Fruit fly (Drosophila melanogaster) whole organism, embryonic: ENCODE measurements around the gene CG10343.
A peak's percentile ranks its signal among the peaks of the same experiment; 100 is the strongest.

Source experiments
- CG10267 ChIP-seq: fragments of 200-800 bp; sonication (Bioruptor generic); optimal IDR thresholded peaks from 2 replicates; lab custom pipeline; 2018; ENCODE audit warnings: missing biosample characterization, mild to moderate bottlenecking, missing genetic modification characterization, moderate library complexity
- CG10321 ChIP-seq: fragments of 200-800 bp; sonication (Bioruptor generic); IDR thresholded peaks from 2 replicates; pipeline ENCODE4 v1.3.6; 2022; ENCODE audit warnings: missing biosample characterization, missing genetic modification characterization
- CG11085 ChIP-seq: fragments of 200-800 bp; sonication (Bioruptor generic); IDR thresholded peaks from 2 replicates; pipeline ENCODE4 v1.3.6; 2022; ENCODE audit warnings: missing biosample characterization, missing genetic modification characterization
- CG11504 ChIP-seq: fragments of 200-800 bp; sonication (Bioruptor generic); optimal IDR thresholded peaks from 3 replicates; lab custom pipeline; 2019; ENCODE audit warnings: missing biosample characterization, mild to moderate bottlenecking, missing genetic modification characterization, moderate library complexity
- CG12391 ChIP-seq: fragments of 200-800 bp; sonication (Bioruptor generic); optimal IDR thresholded peaks from 3 replicates; lab custom pipeline; 2018; ENCODE audit warnings: missing biosample characterization, mild to moderate bottlenecking, missing genetic modification characterization, moderate library complexity
- CG13296 ChIP-seq: fragments of 200-800 bp; sonication (Bioruptor generic); optimal IDR thresholded peaks from 3 replicates; lab custom pipeline; 2018; ENCODE audit warnings: missing biosample characterization, mild to moderate bottlenecking, missing genetic modification characterization
- CG14014 ChIP-seq: fragments of 200-800 bp; sonication (Bioruptor generic); IDR thresholded peaks from 2 replicates; pipeline ENCODE4 v1.3.6; 2022; ENCODE audit warnings: missing biosample characterization, missing genetic modification characterization
- CG14860 ChIP-seq: fragments of 200-800 bp; sonication (Bioruptor generic); IDR thresholded peaks from 3 replicates; pipeline ENCODE4 v1.3.6; 2022; ENCODE audit warnings: missing biosample characterization, missing genetic modification characterization; ENCODE audit not compliant: partially characterized antibody
- CG15011 ChIP-seq: fragments of 200-800 bp; sonication (Bioruptor generic); optimal IDR thresholded peaks from 3 replicates; lab custom pipeline; 2018; ENCODE audit warnings: missing biosample characterization, mild to moderate bottlenecking, missing genetic modification characterization
- CG17612 ChIP-seq: fragments of 200-800 bp; sonication (Bioruptor generic); IDR thresholded peaks from 2 replicates; pipeline ENCODE4 v1.3.6; 2022; ENCODE audit warnings: missing biosample characterization, missing genetic modification characterization
- CG18764 ChIP-seq: fragments of 200-800 bp; sonication (Bioruptor generic); optimal IDR thresholded peaks from 3 replicates; lab custom pipeline; 2016; ENCODE audit warnings: missing biosample characterization, missing genetic modification characterization
- CG2889 ChIP-seq: fragments of 200-800 bp; sonication (Bioruptor generic); IDR thresholded peaks from 3 replicates; pipeline ENCODE4 v1.3.6; 2022; ENCODE audit warnings: missing biosample characterization, missing genetic modification characterization
- CG3163 ChIP-seq: fragments of 200-800 bp; sonication (Bioruptor generic); optimal IDR thresholded peaks from 3 replicates; lab custom pipeline; 2016; ENCODE audit warnings: missing biosample characterization, missing genetic modification characterization
- CG34224 ChIP-seq: fragments of 200-800 bp; sonication (Bioruptor generic); IDR thresholded peaks from 3 replicates; pipeline ENCODE4 v1.3.6; 2022; ENCODE audit warnings: missing biosample characterization, missing genetic modification characterization; ENCODE audit not compliant: partially characterized antibody
- CG3726 ChIP-seq: fragments of 200-800 bp; sonication (Bioruptor generic); IDR thresholded peaks from 3 replicates; pipeline ENCODE4, ENCODE4 v1.3.6; 2022; ENCODE audit warnings: missing biosample characterization, missing genetic modification characterization
- CG43689 ChIP-seq: fragments of 200-800 bp; sonication (Bioruptor generic); IDR thresholded peaks from 2 replicates; pipeline ENCODE4 v1.3.6; 2022; ENCODE audit warnings: missing biosample characterization, missing genetic modification characterization
- CG5180 ChIP-seq: fragments of 200-800 bp; sonication (Bioruptor generic); optimal IDR thresholded peaks from 3 replicates; lab custom pipeline; 2017; ENCODE audit warnings: missing biosample characterization, missing genetic modification characterization, mild to moderate bottlenecking, moderate library complexity, missing genetic modification reagents
- CG6765 ChIP-seq: fragments of 200-800 bp; sonication (Bioruptor generic); optimal IDR thresholded peaks from 3 replicates; lab custom pipeline; 2017; ENCODE audit warnings: missing biosample characterization, mild to moderate bottlenecking, missing genetic modification characterization
- CG7928 ChIP-seq: fragments of 200-800 bp; sonication (Bioruptor generic); optimal IDR thresholded peaks from 2 replicates; lab custom pipeline; 2017; ENCODE audit warnings: missing biosample characterization, mild to moderate bottlenecking, missing genetic modification characterization
- CG7987 ChIP-seq: fragments of 200-800 bp; sonication (Bioruptor generic); optimal IDR thresholded peaks from 2 replicates; lab custom pipeline; 2018; ENCODE audit warnings: missing biosample characterization, mild to moderate bottlenecking, missing genetic modification characterization, moderate library complexity
- CG8388 ChIP-seq: fragments of 200-800 bp; sonication (Bioruptor generic); optimal IDR thresholded peaks from 2 replicates; lab custom pipeline; 2019; ENCODE audit warnings: missing biosample characterization, mild to moderate bottlenecking, missing genetic modification characterization, moderate library complexity
- CG8765 ChIP-seq: fragments of 200-800 bp; sonication (Bioruptor generic); IDR thresholded peaks from 2 replicates; pipeline ENCODE4 v1.3.6; 2022; ENCODE audit warnings: missing biosample characterization, missing genetic modification characterization
- D19B ChIP-seq: fragments of 200-800 bp; sonication (Bioruptor generic); optimal IDR thresholded peaks from 2 replicates; lab custom pipeline; 2017; ENCODE audit warnings: missing biosample characterization, mild to moderate bottlenecking, missing genetic modification characterization
- Dad ChIP-seq: fragments of 200-800 bp; sonication (Bioruptor generic); optimal IDR thresholded peaks from 3 replicates; lab custom pipeline; 2016; ENCODE audit warnings: missing biosample characterization, missing genetic modification characterization
- Deaf1 ChIP-seq: fragments of 200-800 bp; optimal IDR thresholded peaks from 3 replicates; lab custom pipeline; 2019; ENCODE audit warnings: missing biosample characterization, mild to moderate bottlenecking, missing genetic modification characterization, moderate library complexity
- Drgx ChIP-seq: fragments of 200-800 bp; sonication (Bioruptor generic); IDR thresholded peaks from 2 replicates; pipeline ENCODE4 v1.3.6; 2022; ENCODE audit warnings: missing biosample characterization, missing genetic modification characterization
- HLH3B ChIP-seq: fragments of 200-800 bp; sonication (Bioruptor generic); IDR thresholded peaks from 2 replicates; pipeline ENCODE4 v1.3.6; 2022; ENCODE audit warnings: missing biosample characterization, missing genetic modification characterization
- HLH4C ChIP-seq: fragments of 200-800 bp; sonication (Bioruptor generic); IDR thresholded peaks from 3 replicates; pipeline ENCODE4 v1.3.6; 2022; ENCODE audit warnings: missing biosample characterization, missing genetic modification characterization; ENCODE audit not compliant: partially characterized antibody
- Hey ChIP-seq: fragments of 200-800 bp; sonication (Bioruptor generic); optimal IDR thresholded peaks from 3 replicates; lab custom pipeline; 2018; ENCODE audit warnings: missing biosample characterization, mild to moderate bottlenecking, missing genetic modification characterization
- HmgD ChIP-seq: fragments of 200-800 bp; sonication (Bioruptor generic); optimal IDR thresholded peaks from 3 replicates; lab custom pipeline; 2016; ENCODE audit warnings: missing biosample characterization, missing genetic modification characterization
- HmgZ ChIP-seq: fragments of 200-800 bp; sonication (Bioruptor generic); optimal IDR thresholded peaks from 2 replicates; lab custom pipeline; 2018; ENCODE audit warnings: missing biosample characterization, mild to moderate bottlenecking, missing genetic modification characterization
- Hr51 ChIP-seq, 2 experiments: fragments of 200-800 bp; sonication (Bioruptor generic); optimal IDR thresholded peaks; 2 replicates in 1 of 2; 3 replicates in 1 of 2; lab custom pipeline; 2016 to 2018; ENCODE audit warnings: missing biosample characterization in 2 of 2, missing genetic modification characterization in 2 of 2, mild to moderate bottlenecking in 1 of 2, moderate library complexity in 1 of 2
- Hr78 ChIP-seq, 2 experiments: fragments of 200-800 bp in 1 of 2; fragments of >200 bp in 1 of 2; sonication (Bioruptor generic) in 1 of 2; optimal IDR thresholded peaks; 2 replicates each; lab custom pipeline; 2017 to 2019; ENCODE audit warnings: missing biosample characterization in 2 of 2, missing genetic modification characterization in 2 of 2, mild to moderate bottlenecking in 1 of 2, moderate library complexity in 1 of 2
- Nf-YB ChIP-seq: fragments of 200-800 bp; sonication (Bioruptor generic); optimal IDR thresholded peaks from 3 replicates; lab custom pipeline; 2019; ENCODE audit warnings: missing biosample characterization, mild to moderate bottlenecking, missing genetic modification characterization, moderate library complexity
- Nf-YC ChIP-seq: fragments of 200-800 bp; optimal IDR thresholded peaks from 3 replicates; lab custom pipeline; 2019; ENCODE audit warnings: missing biosample characterization, mild to moderate bottlenecking, missing genetic modification characterization, moderate library complexity
- PHDP ChIP-seq: fragments of 200-800 bp; sonication (Bioruptor generic); optimal IDR thresholded peaks from 3 replicates; lab custom pipeline; 2018; ENCODE audit warnings: missing biosample characterization, mild to moderate bottlenecking, missing genetic modification characterization, moderate library complexity
- Rx ChIP-seq: fragments of 200-800 bp; sonication (Bioruptor generic); IDR thresholded peaks from 2 replicates; pipeline ENCODE4 v1.3.6; 2022; ENCODE audit warnings: missing biosample characterization, missing genetic modification characterization
- bowl ChIP-seq: fragments of 200-800 bp; sonication (Bioruptor generic); IDR thresholded peaks from 2 replicates; pipeline ENCODE4 v1.3.6; 2022; ENCODE audit warnings: missing biosample characterization, missing genetic modification characterization
- cg ChIP-seq: fragments of 200-800 bp; sonication (Bioruptor generic); optimal IDR thresholded peaks from 3 replicates; lab custom pipeline; 2019; ENCODE audit warnings: missing biosample characterization, mild to moderate bottlenecking, missing genetic modification characterization, moderate library complexity
- dmrt11E ChIP-seq: fragments of 200-800 bp; sonication (Bioruptor generic); optimal IDR thresholded peaks from 3 replicates; lab custom pipeline; 2018; ENCODE audit warnings: missing biosample characterization, mild to moderate bottlenecking, missing genetic modification characterization, moderate library complexity
- kay ChIP-seq: fragments of 200-800 bp; sonication (Bioruptor generic); optimal IDR thresholded peaks from 2 replicates; lab custom pipeline; 2016; ENCODE audit warnings: missing biosample characterization, missing genetic modification characterization
- kni ChIP-seq: fragments of 200-800 bp; sonication (Bioruptor generic); optimal IDR thresholded peaks from 3 replicates; lab custom pipeline; 2017; ENCODE audit warnings: mild to moderate bottlenecking, missing biosample characterization, missing genetic modification reagents, missing genetic modification characterization
- lbe ChIP-seq: fragments of 200-800 bp; sonication (Bioruptor generic); optimal IDR thresholded peaks from 2 replicates; lab custom pipeline; 2016; ENCODE audit warnings: missing biosample characterization, mild to moderate bottlenecking, missing genetic modification characterization
- lola ChIP-seq, 3 experiments: fragments of >200 bp in 2 of 3; fragments of 200-800 bp in 1 of 3; sonication (Bioruptor generic) in 1 of 3; optimal IDR thresholded peaks; 2 replicates each; lab custom pipeline; 2017 to 2019; ENCODE audit warnings: missing biosample characterization in 3 of 3, missing genetic modification characterization in 3 of 3, mild to moderate bottlenecking in 1 of 3, moderate library complexity in 1 of 3
- mirr ChIP-seq: fragments of 200-800 bp; sonication (Bioruptor generic); optimal IDR thresholded peaks from 3 replicates; lab custom pipeline; 2018; ENCODE audit warnings: missing biosample characterization, mild to moderate bottlenecking, missing genetic modification characterization
- phol ChIP-seq: fragments of 200-800 bp; sonication (Bioruptor generic); optimal IDR thresholded peaks from 3 replicates; lab custom pipeline; 2018; ENCODE audit warnings: missing biosample characterization, mild to moderate bottlenecking, missing genetic modification characterization, moderate library complexity
- sima ChIP-seq: fragments of 200-800 bp; sonication (Bioruptor generic); optimal IDR thresholded peaks from 2 replicates; lab custom pipeline; 2016; ENCODE audit warnings: missing biosample characterization, missing genetic modification characterization
- tll ChIP-seq, 2 experiments: fragments of 200-800 bp in 1 of 2; fragments of >200 bp in 1 of 2; sonication (Bioruptor generic) in 1 of 2; optimal IDR thresholded peaks; 2 replicates each; lab custom pipeline; 2017 to 2019; ENCODE audit warnings: missing biosample characterization in 2 of 2, missing genetic modification characterization in 2 of 2, mild to moderate bottlenecking in 1 of 2, moderate library complexity in 1 of 2
- tna ChIP-seq: fragments of 200-800 bp; sonication (Bioruptor generic); IDR thresholded peaks from 2 replicates; pipeline ENCODE4 v1.3.6; 2022; ENCODE audit warnings: missing biosample characterization, missing genetic modification characterization; ENCODE audit not compliant: partially characterized antibody

CG10343 gene

dm6 chr2L:18694724-18695105, 8.6 kb upstream of the CG10343 start (continued):
- TF ChIP-seq CG2889 (no peak), Hey (tag; lab: Kevin White, UChicago) (no peak), mirr (GFP tag; lab: Kevin White, UChicago) (no peak), HLH3B (GFP tag; lab: Robert Waterston, UW) (0 out of 2 replicates have a peak, but pooled peaks have one; percentile 19), CG8388 (GFP tag; lab: Kevin White, UChicago) (peak; percentile 32), Deaf1 (no peak), CG14860 (no peak), tll (GFP tag; optimal IDR thresholded peaks at IDR 0.05; lab: Kevin White, UChicago) (no peak), CG11085 (GFP tag; lab: Robert Waterston, UW) (no peak), HLH4C (GFP tag; lab: Robert Waterston, UW) (no peak), Nf-YC (tag; lab: Kevin White, UChicago) (no peak), CG5180 (GFP tag; lab: Kevin White, UChicago) (no peak), Nf-YB (GFP tag; lab: Kevin White, UChicago) (no peak), CG10321 (GFP tag; lab: Robert Waterston, UW) (0 out of 2 replicates have a peak, but pooled peaks have one; percentile 5), sima (GFP tag; lab: Kevin White, UChicago) (no peak), kni (GFP tag; lab: Kevin White, UChicago) (no peak), Hr51 (GFP tag; optimal IDR thresholded peaks at IDR 0.05; lab: Kevin White, UChicago) (peak in 1 of 2 experiments; percentile 50), CG17612 (GFP tag; lab: Robert Waterston, UW) (no peak), dmrt11E (tag; lab: Kevin White, UChicago) (peak; percentile 18), lbe (GFP tag; lab: Kevin White, UChicago) (no peak), Drgx (GFP tag; lab: Robert Waterston, UW) (peak; percentile 18; the same call in 1 of the 2 replicates), CG13296 (no peak), D19B (no peak), CG12391 (tag; lab: Kevin White, UChicago) (peak; percentile 40), HmgD (no peak), CG15011 (GFP tag; lab: Kevin White, UChicago) (no peak), CG3726 (no peak), CG6765 (GFP tag; lab: Kevin White, UChicago) (no peak), CG7987 (no peak), CG43689 (GFP tag; lab: Robert Waterston, UW) (no peak), CG10267 (tag; lab: Kevin White, UChicago) (no peak), Hr78 (GFP tag; optimal IDR thresholded peaks at IDR 0.05; lab: Kevin White, UChicago) (no peak), CG11504 (tag; lab: Kevin White, UChicago) (peak; percentile 61), CG18764 (GFP tag; lab: Kevin White, UChicago) (no peak), CG8765 (GFP tag; lab: Robert Waterston, UW) (no peak), cg (GFP tag; lab: Kevin White, UChicago) (no peak), CG34224 (GFP tag; lab: Robert Waterston, UW) (no peak), bowl (GFP tag; lab: Robert Waterston, UW) (no peak), tna (GFP tag; lab: Robert Waterston, UW) (no peak), CG3163 (GFP tag; lab: Kevin White, UChicago) (no peak), CG7928 (no peak), HmgZ (no peak), CG14014 (peak; percentile 37; the same call in 1 of the 2 replicates), Rx (no peak), lola (GFP tag; optimal IDR thresholded peaks at IDR 0.05; lab: Kevin White, UChicago) (no peak), PHDP (tag; lab: Kevin White, UChicago) (peak; percentile 51), phol (tag; lab: Kevin White, UChicago) (peak; percentile 19), kay (GFP tag; lab: Kevin White, UChicago) (no peak), Dad (GFP tag; lab: Kevin White, UChicago) (no peak)
